Fruit fly (Drosophila melanogaster): ENCODE results near the gene CG1113.

Gene CG1113

DNA sequence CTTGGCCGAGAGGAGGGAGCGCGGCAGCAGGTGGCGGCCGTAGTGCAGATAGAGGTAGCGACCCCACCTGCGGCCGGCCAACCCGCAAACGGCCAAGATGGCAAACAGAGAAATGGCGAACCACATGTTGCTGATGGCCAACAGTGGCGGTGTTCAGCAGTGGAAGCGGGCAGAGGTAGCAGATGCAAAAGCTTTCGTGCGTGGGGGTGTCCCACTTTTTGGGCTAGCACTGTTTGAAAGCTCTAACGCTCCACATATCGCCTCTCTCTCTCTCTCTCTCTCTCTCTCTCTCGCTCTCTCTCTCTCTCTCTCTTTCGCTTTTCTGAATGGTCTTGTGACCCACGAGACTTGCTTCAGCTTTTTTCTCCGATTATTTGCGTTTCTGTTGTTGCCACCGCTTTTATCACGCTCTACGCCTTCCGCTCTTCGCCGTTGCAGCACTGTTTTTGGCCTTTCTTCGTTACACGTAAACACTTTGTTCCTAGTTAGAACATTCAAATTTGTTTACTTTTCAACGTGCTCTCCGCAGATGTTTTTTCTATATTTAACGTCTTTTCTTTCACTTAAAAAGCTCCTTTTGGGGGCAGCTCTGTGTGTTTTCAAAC is 29.9 kb downstream of the CG1113 start (continued):
- TF ChIP-seq E2f1 (GFP tag; IDR thresholded peaks at IDR 0.05): no peak
- no peak for TF ChIP-seq CG17361 (GFP tag; IDR thresholded peaks at IDR 0.05)
- no peak for TF ChIP-seq pb (GFP tag; optimal IDR thresholded peaks at IDR 0.05)
- TF ChIP-seq zf30C (GFP tag; optimal IDR thresholded peaks at IDR 0.05): no peak
- no peak for TF ChIP-seq CG12659 (GFP tag; optimal IDR thresholded peaks at IDR 0.05)
- no peak for TF ChIP-seq lov (optimal IDR thresholded peaks at IDR 0.05)
- TF ChIP-seq lov (GFP tag; IDR thresholded peaks at IDR 0.05): no peak
- no peak for TF ChIP-seq ac (GFP tag; optimal IDR thresholded peaks at IDR 0.05)
- no peak for TF ChIP-seq CG6254 (GFP tag; optimal IDR thresholded peaks at IDR 0.05)
- no peak for TF ChIP-seq CG18262 (tag; optimal IDR thresholded peaks at IDR 0.05)
- peak; percentile 84 for TF ChIP-seq psq (GFP tag; optimal IDR thresholded peaks at IDR 0.05)
- TF ChIP-seq ftz-f1 (GFP tag; optimal IDR thresholded peaks at IDR 0.05): peak; percentile 58
- 0 out of 2 replicates have a peak, but pooled peaks have one; percentile 12 for TF ChIP-seq CG14441 (GFP tag; IDR thresholded peaks at IDR 0.05)
- peak; percentile 19; the same call in 2 of the 3 replicates for TF ChIP-seq row (GFP tag; IDR thresholded peaks at IDR 0.05)
- 0 out of 4 replicates have a peak, but pooled peaks have one; percentile 31 for TF ChIP-seq Dll (GFP tag; IDR thresholded peaks at IDR 0.05; ENCODE audit: partially characterized antibody)
- TF ChIP-seq CG10654 (GFP tag; optimal IDR thresholded peaks at IDR 0.05): no peak
- no peak for TF ChIP-seq CG14050 (GFP tag; IDR thresholded peaks at IDR 0.05)
- no peak for TF ChIP-seq pros (GFP tag; optimal IDR thresholded peaks at IDR 0.05)
- no peak for TF ChIP-seq HHEX (GFP tag; optimal IDR thresholded peaks at IDR 0.05)
- no peak for TF ChIP-seq CG9215 (GFP tag; IDR thresholded peaks at IDR 0.05)
- TF ChIP-seq CG6683 (GFP tag; optimal IDR thresholded peaks at IDR 0.05): no peak
- TF ChIP-seq B-H2 (GFP tag; optimal IDR thresholded peaks at IDR 0.05): no peak
- no peak for TF ChIP-seq Lhr (GFP tag; optimal IDR thresholded peaks at IDR 0.05)
- no peak for TF ChIP-seq Sox102F (GFP tag; optimal IDR thresholded peaks at IDR 0.05)
- TF ChIP-seq CG1233 (GFP tag; optimal IDR thresholded peaks at IDR 0.05): no peak
- TF ChIP-seq CG13624 (GFP tag; optimal IDR thresholded peaks at IDR 0.05): no peak
- TF ChIP-seq Abd-B (GFP tag; optimal IDR thresholded peaks at IDR 0.05): no peak
- no peak for TF ChIP-seq nerfin-1 (tag; optimal IDR thresholded peaks at IDR 0.05)
- no peak for TF ChIP-seq CG11695 (GFP tag; IDR thresholded peaks at IDR 0.05)
- TF ChIP-seq btn (GFP tag; optimal IDR thresholded peaks at IDR 0.05): no peak
- no peak for TF ChIP-seq CG10959 (GFP tag; IDR thresholded peaks at IDR 0.05)
- TF ChIP-seq CG34422 (GFP tag; IDR thresholded peaks at IDR 0.05): peak; percentile 50; the same call in 2 of the 3 replicates
- no peak for TF ChIP-seq MTF-1 (GFP tag; optimal IDR thresholded peaks at IDR 0.05; ENCODE audit: borderline replicate concordance)
- peak; percentile 46; the same call in 1 of the 2 replicates for TF ChIP-seq chm (GFP tag; IDR thresholded peaks at IDR 0.05)
- TF ChIP-seq CG6654 (GFP tag; optimal IDR thresholded peaks at IDR 0.05): no peak
- no peak for TF ChIP-seq schlank (tag; optimal IDR thresholded peaks at IDR 0.05)
- TF ChIP-seq sc (optimal IDR thresholded peaks at IDR 0.05): no peak
- no peak for TF ChIP-seq sc (GFP tag; optimal IDR thresholded peaks at IDR 0.05)
- no peak for TF ChIP-seq pum (GFP tag; optimal IDR thresholded peaks at IDR 0.05)
- TF ChIP-seq CG10321 (GFP tag; IDR thresholded peaks at IDR 0.05): no peak
- TF ChIP-seq insv (GFP tag; optimal IDR thresholded peaks at IDR 0.05): no peak
- no peak; the same call in 1 of the 2 replicates for TF ChIP-seq bowl (GFP tag; IDR thresholded peaks at IDR 0.05)
- no peak for TF ChIP-seq slou (GFP tag; optimal IDR thresholded peaks at IDR 0.05)
- TF ChIP-seq Fer3 (tag; optimal IDR thresholded peaks at IDR 0.05): no peak
- TF ChIP-seq Mad (GFP tag; optimal IDR thresholded peaks at IDR 0.05): peak; percentile 18
- peak; percentile 50; the same call in 1 of the 2 replicates for TF ChIP-seq Drgx (GFP tag; IDR thresholded peaks at IDR 0.05)
- TF ChIP-seq abd-A (tag; optimal IDR thresholded peaks at IDR 0.05): no peak
- peak; percentile 34; the same call in 1 of the 2 replicates for TF ChIP-seq H2.0 (GFP tag; IDR thresholded peaks at IDR 0.05)
- no peak for TF ChIP-seq CG10979 (tag; optimal IDR thresholded peaks at IDR 0.05)
- peak; percentile 83 for TF ChIP-seq CG32532 (GFP tag; IDR thresholded peaks at IDR 0.05)
- no peak for TF ChIP-seq Vsx1 (GFP tag; optimal IDR thresholded peaks at IDR 0.05)

All from whole organism, embryonic.